Worm (Caenorhabditis elegans) whole organism, L4/young adult: ENCODE data around the gene C25H3.10.

Experiments used
- W03F9.2 ChIP-seq: fragments of 150-350 bp; optimal IDR thresholded peaks from 2 replicates; lab custom pipeline; 2014; ENCODE audit warnings: missing biosample characterization, missing genetic modification characterization
- dao-5 ChIP-seq: sonication (generic microtip); optimal IDR thresholded peaks from 2 replicates; lab custom pipeline; 2016; ENCODE audit warnings: missing genotype, missing genetic modification characterization, moderate library complexity, missing compliant biosample characterization

- TF ChIP-seq W03F9.2 (tag; lab: Kevin White, UChicago) (no peak), dao-5 (tag; lab: Kevin White, UChicago) (no peak)
Measured at ce11 chrII:5694798-5695197, 4.0 kb downstream of the C25H3.10 start, which contains the start of gene C25H3.14.
